Worm (Caenorhabditis elegans): ENCODE measurements around the gene F46F5.8.
"Not testable (repeated sequence)": the region's sequence is repeated elsewhere in the genome, so short reads cannot be mapped to it uniquely, and the experiment has no call there.

F46F5.8 gene

ce11 chrII:822730-823129 is 1.3 kb upstream of the F46F5.8 start, which contains the start of gene msrp-4:
msrp-4 (minus strand) TSS chrII:822830.
- not testable (repeated sequence) for TF ChIP-seq unc-62 (GFP tag; optimal IDR thresholded peaks at IDR 0.05); mab-5 (tag; optimal IDR thresholded peaks at IDR 0.05); nhr-76 (tag; optimal IDR thresholded peaks at IDR 0.05)

DNA sequence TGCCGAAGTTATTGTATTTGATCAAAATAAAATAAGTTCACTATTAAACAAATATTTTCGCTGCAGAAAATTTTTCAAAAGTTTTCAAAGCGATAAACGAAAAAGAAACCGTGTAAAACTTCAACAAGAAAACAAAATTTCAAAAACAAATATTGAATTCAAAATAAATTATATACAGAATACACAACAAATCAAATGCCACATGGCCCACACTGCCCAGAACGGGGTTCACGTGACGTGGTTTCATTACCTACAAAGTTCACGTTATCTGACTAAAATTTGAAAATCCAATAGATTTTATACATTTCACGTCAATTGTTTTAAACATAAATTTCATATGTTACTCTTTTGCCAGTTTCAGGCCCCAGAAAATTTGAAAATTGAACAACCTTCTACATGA is 895 bp downstream of the F46F5.8 start, which contains the start of gene F46F5.7:
Gene F46F5.7, minus strand, starts transcription at position 101 of the 400 bp plus-strand sequence.
- TF ChIP-seq sptf-1 (tag; optimal IDR thresholded peaks at IDR 0.05) (no peak), nhr-28 (tag; optimal IDR thresholded peaks at IDR 0.05) (no peak), tbx-8 (GFP tag; optimal IDR thresholded peaks at IDR 0.05) (no peak), zip-8 (tag; optimal IDR thresholded peaks at IDR 0.05) (no peak), mep-1 (tag; optimal IDR thresholded peaks at IDR 0.05) (no peak), ceh-43 (GFP tag; optimal IDR thresholded peaks at IDR 0.05) (no peak), cnd-1 (tag; optimal IDR thresholded peaks at IDR 0.05) (no peak), ztf-11 (tag; optimal IDR thresholded peaks at IDR 0.05) (no peak), sem-2 (GFP tag; optimal IDR thresholded peaks at IDR 0.05) (no peak), mab-5 (tag; optimal IDR thresholded peaks at IDR 0.05) (no peak), nhr-237 (tag; optimal IDR thresholded peaks at IDR 0.05) (no peak), elt-1 (tag; optimal IDR thresholded peaks at IDR 0.05; ENCODE audit: borderline replicate concordance, insufficient read depth) (no peak), ces-1 (GFP tag; optimal IDR thresholded peaks at IDR 0.05) (no peak), ham-2 (GFP tag; optimal IDR thresholded peaks at IDR 0.05) (no peak), unc-39 (tag; optimal IDR thresholded peaks at IDR 0.05) (no peak), ceh-83 (GFP tag; optimal IDR thresholded peaks at IDR 0.05) (no peak), snpc-4 (tag; optimal IDR thresholded peaks at IDR 0.05) (no peak), hlh-1 (tag; optimal IDR thresholded peaks at IDR 0.05) (no peak)

ce11 chrII:814737-815136 is 6.7 kb downstream of the F46F5.8 start, which contains the start of gene msrp-3:
msrp-3 (minus strand) TSS chrII:814837.
- TF ChIP-seq snpc-4 (tag; optimal IDR thresholded peaks at IDR 0.05) = no peak
- TF ChIP-seq elt-3 (tag; optimal IDR thresholded peaks at IDR 0.05) = no peak
- no peak for TF ChIP-seq pha-4 (tag; optimal IDR thresholded peaks at IDR 0.05)
- no peak for TF ChIP-seq sptf-1 (tag; optimal IDR thresholded peaks at IDR 0.05)
- no peak for TF ChIP-seq ces-1 (GFP tag; optimal IDR thresholded peaks at IDR 0.05)

- TF ChIP-seq lin-13 (tag; optimal IDR thresholded peaks at IDR 0.05) = no peak
- no peak for TF ChIP-seq elt-3 (tag; optimal IDR thresholded peaks at IDR 0.05)
- no peak for TF ChIP-seq ces-1 (GFP tag; optimal IDR thresholded peaks at IDR 0.05)
- TF ChIP-seq sem-2 (GFP tag; optimal IDR thresholded peaks at IDR 0.05) = no peak
- no peak for TF ChIP-seq ceh-39 (tag; optimal IDR thresholded peaks at IDR 0.05)
- no peak for TF ChIP-seq mab-5 (tag; optimal IDR thresholded peaks at IDR 0.05)
- TF ChIP-seq lin-32 (GFP tag; optimal IDR thresholded peaks at IDR 0.05) = no peak
- no peak for TF ChIP-seq M03D4.4 (tag; optimal IDR thresholded peaks at IDR 0.05)
- no peak for TF ChIP-seq mep-1 (tag; optimal IDR thresholded peaks at IDR 0.05)
- TF ChIP-seq nhr-12 (tag; optimal IDR thresholded peaks at IDR 0.05) = no peak
- TF ChIP-seq hlh-1 (tag; optimal IDR thresholded peaks at IDR 0.05) = no peak
- TF ChIP-seq flh-1 (GFP tag; optimal IDR thresholded peaks at IDR 0.05) = no peak
- no peak for TF ChIP-seq elt-1 (tag; optimal IDR thresholded peaks at IDR 0.05; ENCODE audit: borderline replicate concordance, insufficient read depth)
- TF ChIP-seq mls-2 (tag; optimal IDR thresholded peaks at IDR 0.05) = no peak
- no peak for TF ChIP-seq drap-1 (GFP tag; optimal IDR thresholded peaks at IDR 0.05)
Observed at ce11 chrII:812917-813316, 8.5 kb downstream of the F46F5.8 start, which contains the start of gene F46F5.5. F46F5.5 (minus strand) TSS chrII:813017.

DNA sequence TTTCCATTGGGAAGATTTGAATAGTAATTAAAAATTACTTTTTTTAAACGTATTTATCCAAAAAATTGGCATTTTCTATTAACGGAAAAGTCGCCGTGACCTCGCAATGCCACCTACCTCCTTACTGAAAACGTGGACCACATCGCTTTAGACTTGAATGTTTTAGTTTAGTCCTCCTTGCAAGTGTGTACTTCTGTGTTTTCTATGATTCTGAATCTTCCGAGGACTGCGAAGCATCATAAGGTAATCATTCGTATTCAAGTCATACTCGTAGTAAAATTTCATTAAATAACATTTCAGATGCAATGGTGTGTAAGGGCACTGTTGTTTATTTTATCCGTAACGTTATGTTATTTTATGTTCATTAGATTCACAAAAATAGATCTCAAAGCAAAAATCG is 13.0 kb downstream of the F46F5.8 start, which contains the start of gene F46F5.11:
Gene F46F5.11, plus strand, starts transcription at position 301 of the 400 bp plus-strand sequence.
- TF ChIP-seq mab-5 (tag; optimal IDR thresholded peaks at IDR 0.05) = no peak
- no peak for TF ChIP-seq cnd-1 (tag; optimal IDR thresholded peaks at IDR 0.05)
- TF ChIP-seq sem-2 (GFP tag; optimal IDR thresholded peaks at IDR 0.05) = no peak
- TF ChIP-seq unc-62 (GFP tag; optimal IDR thresholded peaks at IDR 0.05) = no peak
- no peak for TF ChIP-seq ceh-39 (tag; optimal IDR thresholded peaks at IDR 0.05)
- no peak for TF ChIP-seq nhr-28 (tag; optimal IDR thresholded peaks at IDR 0.05)
- TF ChIP-seq M03D4.4 (tag; optimal IDR thresholded peaks at IDR 0.05) = no peak
- no peak for TF ChIP-seq blmp-1 (tag; optimal IDR thresholded peaks at IDR 0.05)
- no peak for TF ChIP-seq zip-8 (tag; optimal IDR thresholded peaks at IDR 0.05)
- no peak for TF ChIP-seq unc-120 (tag; optimal IDR thresholded peaks at IDR 0.05; ENCODE audit: poor library complexity, severe bottlenecking)
- TF ChIP-seq pha-4 (tag; optimal IDR thresholded peaks at IDR 0.05) = no peak
- TF ChIP-seq mls-2 (tag; optimal IDR thresholded peaks at IDR 0.05) = no peak
- TF ChIP-seq nhr-12 (tag; optimal IDR thresholded peaks at IDR 0.05) = no peak
- TF ChIP-seq nhr-76 (tag; optimal IDR thresholded peaks at IDR 0.05) = no peak
- no peak for TF ChIP-seq ztf-11 (tag; optimal IDR thresholded peaks at IDR 0.05)

All from whole organism, mixed stage, embryonic.